Worm (Caenorhabditis elegans): ENCODE measurements around the gene mig-13.
A peak's percentile ranks its signal among the peaks of the same experiment; 100 is the strongest.

mig-13 gene

ce11 chrX:4802255-4802654 lies 2.3 kb upstream of the mig-13 start:
- peak; percentile 27 for TF ChIP-seq lin-39 (tag; optimal IDR thresholded peaks at IDR 0.05)
- no peak for TF ChIP-seq C34B4.2 (tag; optimal IDR thresholded peaks at IDR 0.05)
- no peak for TF ChIP-seq sptf-1 (tag; optimal IDR thresholded peaks at IDR 0.05)
- TF ChIP-seq ceh-90 (tag; optimal IDR thresholded peaks at IDR 0.05) = no peak
- no peak for TF ChIP-seq nhr-84 (tag; optimal IDR thresholded peaks at IDR 0.05)
- TF ChIP-seq unc-98 (GFP tag; IDR thresholded peaks at IDR 0.05) = no peak
- TF ChIP-seq aha-1 (tag; optimal IDR thresholded peaks at IDR 0.05) = no peak
- peak in 1 of 2 experiments; percentile 52 for TF ChIP-seq ztf-11 (tag; optimal IDR thresholded peaks at IDR 0.05)
- no peak for TF ChIP-seq nhr-11 (tag; optimal IDR thresholded peaks at IDR 0.05)
- TF ChIP-seq ceh-82 (tag; optimal IDR thresholded peaks at IDR 0.05) = no peak
- TF ChIP-seq sox-4 (tag; optimal IDR thresholded peaks at IDR 0.05) = no peak
- TF ChIP-seq lsy-2 (tag; optimal IDR thresholded peaks at IDR 0.05) = no peak
- no peak for TF ChIP-seq nhr-90 (tag; optimal IDR thresholded peaks at IDR 0.05; ENCODE audit: poor library complexity)
- TF ChIP-seq ztf-4 (tag; optimal IDR thresholded peaks at IDR 0.05) = no peak
- TF ChIP-seq isw-1 (GFP tag; IDR thresholded peaks at IDR 0.05) = no peak
- TF ChIP-seq nhr-71 (tag; optimal IDR thresholded peaks at IDR 0.05) = no peak
- TF ChIP-seq snu-23 (GFP tag; optimal IDR thresholded peaks at IDR 0.05) = no peak
- TF ChIP-seq lin-14 (GFP tag; optimal IDR thresholded peaks at IDR 0.05) = peak; percentile 29
- no peak for TF ChIP-seq efl-3 (GFP tag; optimal IDR thresholded peaks at IDR 0.05)
- TF ChIP-seq lin-15B (tag; optimal IDR thresholded peaks at IDR 0.05) = no peak
- no peak for TF ChIP-seq dsc-1 (tag; optimal IDR thresholded peaks at IDR 0.05)
- no peak for TF ChIP-seq fos-1 (tag; optimal IDR thresholded peaks at IDR 0.05)
- TF ChIP-seq pqm-1 (tag; optimal IDR thresholded peaks at IDR 0.05) = no peak
- TF ChIP-seq grh-1 (GFP tag; IDR thresholded peaks at IDR 0.05) = no peak
- peak; percentile 67 for TF ChIP-seq tbx-2 (tag; optimal IDR thresholded peaks at IDR 0.05)
- no peak for TF ChIP-seq vab-15 (tag; optimal IDR thresholded peaks at IDR 0.05)
- no peak for TF ChIP-seq ceh-88 (GFP tag; IDR thresholded peaks at IDR 0.05)
- no peak for TF ChIP-seq C16A3.4 (tag; optimal IDR thresholded peaks at IDR 0.05)
- no peak for TF ChIP-seq aly-2 (tag; optimal IDR thresholded peaks at IDR 0.05)

DNA sequence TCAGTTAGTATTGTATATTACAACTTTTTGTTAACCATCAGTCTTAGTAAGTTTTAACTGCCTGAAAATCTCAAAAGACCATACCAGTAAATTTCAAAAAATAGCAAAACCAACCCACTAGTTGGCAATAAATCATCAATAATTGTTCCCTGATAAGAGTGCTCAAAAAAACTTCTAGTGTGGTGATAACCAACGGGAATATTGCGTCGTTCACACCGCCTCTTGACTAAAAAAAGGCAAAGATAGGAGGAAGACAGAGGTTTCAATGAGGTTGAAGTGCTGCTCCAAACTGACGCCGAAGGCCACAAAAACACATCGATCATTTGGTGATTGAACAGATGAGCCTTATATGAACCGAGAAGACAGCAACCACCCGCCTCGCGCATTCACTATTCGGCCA lies 964 bp upstream of the mig-13 start:
- TF ChIP-seq efl-1 (optimal IDR thresholded peaks at IDR 0.05) (no peak), efl-1 (GFP tag; optimal IDR thresholded peaks at IDR 0.05 in 1 of 2) (peak in 1 of 2 experiments; percentile 44), nhr-11 (tag; optimal IDR thresholded peaks at IDR 0.05) (no peak)

DNA sequence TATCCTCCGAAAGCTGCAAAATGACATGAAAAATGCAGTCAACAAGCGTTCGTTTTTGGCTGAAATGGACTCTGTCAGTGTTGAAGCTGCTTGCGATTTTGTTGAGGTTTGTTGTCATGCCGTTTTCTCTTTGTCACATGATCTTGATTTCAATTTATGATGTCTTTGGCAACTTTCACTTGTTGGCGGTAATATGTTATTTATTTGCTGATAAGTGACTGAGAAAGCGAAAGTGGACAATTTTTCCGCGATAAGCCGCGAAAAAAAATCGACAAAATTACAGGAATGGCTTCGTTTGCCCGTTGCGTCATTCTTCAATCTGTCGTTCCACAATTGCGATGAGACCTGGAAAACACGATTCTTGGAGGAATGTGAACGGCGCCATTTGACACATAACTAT lies 4.6 kb downstream of the mig-13 start:
- TF ChIP-seq elt-2 (tag; optimal IDR thresholded peaks at IDR 0.05) (peak; percentile 98), mdl-1 (tag; optimal IDR thresholded peaks at IDR 0.05) (peak in 1 of 2 experiments; percentile 30), nhr-71 (tag; optimal IDR thresholded peaks at IDR 0.05) (peak; percentile 48), aly-2 (tag; optimal IDR thresholded peaks at IDR 0.05) (no peak), blmp-1 (tag; optimal IDR thresholded peaks at IDR 0.05) (peak; percentile 96), jun-1 (tag; optimal IDR thresholded peaks at IDR 0.05) (peak; percentile 69), lin-35 (GFP tag; optimal IDR thresholded peaks at IDR 0.05) (peak in 1 of 2 experiments; percentile 63), lin-14 (GFP tag; optimal IDR thresholded peaks at IDR 0.05) (peak; percentile 51), elt-3 (tag; optimal IDR thresholded peaks at IDR 0.05) (peak in 1 of 6 experiments; percentile 36), skn-1 (tag; optimal IDR thresholded peaks at IDR 0.05) (no peak), nhr-47 (tag; optimal IDR thresholded peaks at IDR 0.05) (no peak), nhr-85 (tag) (peak; percentile 18), tlp-1 (tag; optimal IDR thresholded peaks at IDR 0.05) (peak; percentile 47), nhr-76 (tag; optimal IDR thresholded peaks at IDR 0.05) (no peak), nhr-90 (tag; optimal IDR thresholded peaks at IDR 0.05; ENCODE audit: poor library complexity) (peak; percentile 41), nhr-20 (tag; optimal IDR thresholded peaks at IDR 0.05) (peak; percentile 33), pqm-1 (tag; optimal IDR thresholded peaks at IDR 0.05) (peak; percentile 12), efl-1 (optimal IDR thresholded peaks at IDR 0.05) (no peak), efl-1 (GFP tag; optimal IDR thresholded peaks at IDR 0.05 in 1 of 2) (peak in 1 of 2 experiments; percentile 69)

Measured in whole organism, L1 larva.